Fruit fly (Drosophila melanogaster): Measurements from ENCODE around the gene Alp11.
A peak's percentile ranks its signal among the peaks of the same experiment; 100 is the strongest.

The Alp11 gene

DNA sequence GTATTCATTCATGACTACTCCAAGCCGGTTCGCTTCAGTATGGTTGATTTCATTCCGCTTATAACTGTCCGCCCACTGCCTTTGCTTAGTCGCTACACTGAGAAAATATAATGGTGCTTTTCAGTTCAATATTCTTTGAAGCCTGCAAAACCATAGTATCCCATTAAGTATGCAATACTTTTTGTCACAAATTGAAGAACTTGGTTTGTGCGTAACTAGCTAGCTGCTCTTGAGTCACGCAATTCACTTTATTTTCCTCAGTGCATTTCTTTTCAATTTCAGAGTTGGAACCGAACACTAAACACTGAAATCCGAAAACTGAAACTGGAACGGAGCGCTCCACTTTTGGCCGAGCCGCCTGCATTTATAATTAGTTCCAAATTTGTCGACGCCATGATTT lies 12.2 kb downstream of the Alp11 start (continued):
- TF ChIP-seq Hsf (GFP tag; optimal IDR thresholded peaks at IDR 0.05) (peak; percentile 62), vnd (GFP tag; IDR thresholded peaks at IDR 0.05; ENCODE audit: partially characterized antibody) (no peak), CG11247 (GFP tag; IDR thresholded peaks at IDR 0.05) (0 out of 2 replicates have a peak, but pooled peaks have one; percentile 39), Pdp1 (GFP tag; optimal IDR thresholded peaks at IDR 0.05) (peak; percentile 41 to 61), CG17385 (GFP tag; optimal IDR thresholded peaks at IDR 0.05) (peak; percentile 41), slp2 (GFP tag; optimal IDR thresholded peaks at IDR 0.05) (peak; percentile 49), oc (tag; optimal IDR thresholded peaks at IDR 0.05) (peak; percentile 5), hbn (GFP tag; IDR thresholded peaks at IDR 0.05; ENCODE audit: partially characterized antibody) (no peak), gem (tag; optimal IDR thresholded peaks at IDR 0.05) (peak; percentile 78), Xbp1 (GFP tag; optimal IDR thresholded peaks at IDR 0.05) (peak; percentile 68), CG14441 (GFP tag; IDR thresholded peaks at IDR 0.05) (peak; percentile 77), CTCF (GFP tag; optimal IDR thresholded peaks at IDR 0.05) (peak; percentile 14), lab (GFP tag; optimal IDR thresholded peaks at IDR 0.05) (peak; percentile 59), lilli (GFP tag; optimal IDR thresholded peaks at IDR 0.05) (peak; percentile 54), CG1647 (GFP tag; optimal IDR thresholded peaks at IDR 0.05) (peak; percentile 29), CG3847 (GFP tag; IDR thresholded peaks at IDR 0.05) (peak; percentile 42; the same call in 1 of the 2 replicates), NFAT (GFP tag; IDR thresholded peaks at IDR 0.05) (peak; percentile 58; the same call in 1 of the 2 replicates), nom (GFP tag; optimal IDR thresholded peaks at IDR 0.05) (no peak), CG18262 (tag; optimal IDR thresholded peaks at IDR 0.05) (peak; percentile 38), CG10147 (GFP tag; optimal IDR thresholded peaks at IDR 0.05) (peak; percentile 48), Dp (GFP tag; optimal IDR thresholded peaks at IDR 0.05) (no peak), tgo (GFP tag; IDR thresholded peaks at IDR 0.05) (peak; percentile 59; the same call in 2 of the 3 replicates), Six4 (GFP tag; optimal IDR thresholded peaks at IDR 0.05) (peak; percentile 33), CG6254 (GFP tag; optimal IDR thresholded peaks at IDR 0.05) (no peak), Atf3 (GFP tag; optimal IDR thresholded peaks at IDR 0.05) (peak; percentile 34), Rx (GFP tag; IDR thresholded peaks at IDR 0.05) (peak; percentile 52; the same call in 1 of the 2 replicates), CG31365 (tag; optimal IDR thresholded peaks at IDR 0.05) (peak; percentile 31), unpg (GFP tag; optimal IDR thresholded peaks at IDR 0.05) (peak; percentile 68), CG9817 (tag; optimal IDR thresholded peaks at IDR 0.05) (peak; percentile 65), Antp (GFP tag; optimal IDR thresholded peaks at IDR 0.05) (peak; percentile 54), inv (GFP tag; IDR thresholded peaks at IDR 0.05; ENCODE audit: partially characterized antibody) (no peak), CG5245 (GFP tag; optimal IDR thresholded peaks at IDR 0.05) (peak; percentile 22), fd96Cb (tag; optimal IDR thresholded peaks at IDR 0.05) (peak; percentile 70), dmrt99B (tag; optimal IDR thresholded peaks at IDR 0.05) (peak; percentile 80), Mrtf (GFP tag; IDR thresholded peaks at IDR 0.05) (peak; percentile 62; the same call in 2 of the 3 replicates), CG5953 (GFP tag; IDR thresholded peaks at IDR 0.05) (no peak), ken (GFP tag; IDR thresholded peaks at IDR 0.05) (peak; percentile 50; the same call in 2 of the 3 replicates), CG8944 (GFP tag; optimal IDR thresholded peaks at IDR 0.05) (peak; percentile 40), seq (GFP tag; IDR thresholded peaks at IDR 0.05) (0 out of 2 replicates have a peak, but pooled peaks have one; percentile 21), kay (GFP tag; optimal IDR thresholded peaks at IDR 0.05) (peak; percentile 40), CG30403 (GFP tag; optimal IDR thresholded peaks at IDR 0.05) (peak; percentile 47), CG8765 (GFP tag; IDR thresholded peaks at IDR 0.05) (no peak), nmo (GFP tag; optimal IDR thresholded peaks at IDR 0.05) (peak; percentile 46), repo (GFP tag; optimal IDR thresholded peaks at IDR 0.05) (peak; percentile 47), CG10321 (GFP tag; IDR thresholded peaks at IDR 0.05) (peak; percentile 41; the same call in 1 of the 2 replicates), CG7556 (GFP tag; optimal IDR thresholded peaks at IDR 0.05) (peak; percentile 35), CG6813 (GFP tag; optimal IDR thresholded peaks at IDR 0.05) (peak; percentile 52), CG9876 (GFP tag; optimal IDR thresholded peaks at IDR 0.05) (no peak), CG16863 (GFP tag; optimal IDR thresholded peaks at IDR 0.05) (peak; percentile 20), Lhr (GFP tag; optimal IDR thresholded peaks at IDR 0.05) (no peak)

All from whole organism, embryonic.